Fruit fly (Drosophila melanogaster): ENCODE results near the gene obst-B.

The obst-B gene

dm6 chr2L:10032415-10032814, at the start of gene obst-B:
Gene obst-B, plus strand, starts transcription at chr2L:10032690.
- TF ChIP-seq CG12605 (GFP tag; IDR thresholded peaks at IDR 0.05), result no peak
- peak; percentile 33 for TF ChIP-seq Pif1B (GFP tag; optimal IDR thresholded peaks at IDR 0.05)

- peak; percentile 51; the same call in 1 of the 3 replicates for TF ChIP-seq fd96Ca (GFP tag; IDR thresholded peaks at IDR 0.05)
- peak; percentile 82 for TF ChIP-seq Snoo (tag; optimal IDR thresholded peaks at IDR 0.05)
- TF ChIP-seq Pif1B (GFP tag; optimal IDR thresholded peaks at IDR 0.05), result peak; percentile 90
- peak; percentile 97 for TF ChIP-seq D1 (tag; optimal IDR thresholded peaks at IDR 0.05)
- peak; percentile 84 for TF ChIP-seq CG8301 (tag; optimal IDR thresholded peaks at IDR 0.05)
- peak; percentile 62 for TF ChIP-seq CG32121 (GFP tag; IDR thresholded peaks at IDR 0.05)
- peak; percentile 68 for TF ChIP-seq gl (tag; optimal IDR thresholded peaks at IDR 0.05)
- TF ChIP-seq CG10348 (GFP tag; IDR thresholded peaks at IDR 0.05), result no peak
- TF ChIP-seq EcR (GFP tag; optimal IDR thresholded peaks at IDR 0.05), result peak; percentile 56
- TF ChIP-seq CG17806 (tag; optimal IDR thresholded peaks at IDR 0.05), result peak; percentile 90
- peak; percentile 95 for TF ChIP-seq CG8159 (tag; optimal IDR thresholded peaks at IDR 0.05)
- TF ChIP-seq CG34367 (tag; optimal IDR thresholded peaks at IDR 0.05), result peak; percentile 85
- TF ChIP-seq CG4496 (GFP tag; IDR thresholded peaks at IDR 0.05), result peak; percentile 73; the same call in 1 of the 3 replicates
- TF ChIP-seq CG14655 (GFP tag; optimal IDR thresholded peaks at IDR 0.05), result peak; percentile 92
- peak; percentile 51 for TF ChIP-seq Ets98B (GFP tag; IDR thresholded peaks at IDR 0.05)
- peak; percentile 89 for TF ChIP-seq CG15710 (tag; optimal IDR thresholded peaks at IDR 0.05)
- peak; percentile 80 for TF ChIP-seq Pif1A (GFP tag; optimal IDR thresholded peaks at IDR 0.05)
- peak; percentile 82 for TF ChIP-seq CG13204 (GFP tag; optimal IDR thresholded peaks at IDR 0.05)
- TF ChIP-seq CG9948 (tag; optimal IDR thresholded peaks at IDR 0.05), result peak; percentile 96
- TF ChIP-seq CG12605 (GFP tag; IDR thresholded peaks at IDR 0.05), result 0 out of 2 replicates have a peak, but pooled peaks have one; percentile 33
- no peak for TF ChIP-seq rn (GFP tag; IDR thresholded peaks at IDR 0.05)
Measured at dm6 chr2L:9984078-9984772, 48.3 kb upstream of the obst-B start, which contains the start of gene bib. Gene bib, plus strand, starts transcription at chr2L:9984645.

- TF ChIP-seq D1 (tag; optimal IDR thresholded peaks at IDR 0.05) (peak; percentile 45), CG9948 (tag; optimal IDR thresholded peaks at IDR 0.05) (peak; percentile 92), CG34367 (tag; optimal IDR thresholded peaks at IDR 0.05) (peak; percentile 92), rn (GFP tag; IDR thresholded peaks at IDR 0.05) (peak; percentile 90), fd96Ca (GFP tag; IDR thresholded peaks at IDR 0.05) (peak; percentile 97), CG13204 (GFP tag; optimal IDR thresholded peaks at IDR 0.05) (peak; percentile 89), gl (tag; optimal IDR thresholded peaks at IDR 0.05) (peak; percentile 92), CG8159 (tag; optimal IDR thresholded peaks at IDR 0.05) (peak; percentile 93), CG4496 (GFP tag; IDR thresholded peaks at IDR 0.05) (peak; percentile 95), Pif1B (GFP tag; optimal IDR thresholded peaks at IDR 0.05) (peak; percentile 95), CG10348 (GFP tag; IDR thresholded peaks at IDR 0.05) (0 out of 2 replicates have a peak, but pooled peaks have one; percentile 28), Pif1A (GFP tag; optimal IDR thresholded peaks at IDR 0.05) (peak; percentile 93), CG32121 (GFP tag; IDR thresholded peaks at IDR 0.05) (peak; percentile 89), CG14655 (GFP tag; optimal IDR thresholded peaks at IDR 0.05) (peak; percentile 94), CG12605 (GFP tag; IDR thresholded peaks at IDR 0.05) (peak; percentile 90), Snoo (tag; optimal IDR thresholded peaks at IDR 0.05) (peak; percentile 81), Ets98B (GFP tag; IDR thresholded peaks at IDR 0.05) (peak; percentile 95), CG17806 (tag; optimal IDR thresholded peaks at IDR 0.05) (peak; percentile 94), CG8301 (tag; optimal IDR thresholded peaks at IDR 0.05) (peak; percentile 92), CG15710 (tag; optimal IDR thresholded peaks at IDR 0.05) (peak; percentile 94), EcR (GFP tag; optimal IDR thresholded peaks at IDR 0.05) (peak; percentile 76)
Measured at dm6 chr2L:9986402-9987350, 45.8 kb upstream of the obst-B start.

dm6 chr2L:9988201-9988990, 44.1 kb upstream of the obst-B start:
- TF ChIP-seq CG4496 (GFP tag; IDR thresholded peaks at IDR 0.05), result no peak
- no peak for TF ChIP-seq CG32121 (GFP tag; IDR thresholded peaks at IDR 0.05)
- TF ChIP-seq CG13204 (GFP tag; optimal IDR thresholded peaks at IDR 0.05), result no peak
- TF ChIP-seq EcR (GFP tag; optimal IDR thresholded peaks at IDR 0.05), result peak; percentile 86
- no peak for TF ChIP-seq CG15710 (tag; optimal IDR thresholded peaks at IDR 0.05)
- no peak for TF ChIP-seq CG12605 (GFP tag; IDR thresholded peaks at IDR 0.05)

dm6 chr2L:9989275-9989674, 43.2 kb upstream of the obst-B start:
- TF ChIP-seq Snoo (tag; optimal IDR thresholded peaks at IDR 0.05) (no peak), fd96Ca (GFP tag; IDR thresholded peaks at IDR 0.05) (no peak), rn (GFP tag; IDR thresholded peaks at IDR 0.05) (no peak), CG12605 (GFP tag; IDR thresholded peaks at IDR 0.05) (no peak), CG34367 (tag; optimal IDR thresholded peaks at IDR 0.05) (no peak), EcR (GFP tag; optimal IDR thresholded peaks at IDR 0.05) (no peak), Pif1A (GFP tag; optimal IDR thresholded peaks at IDR 0.05) (no peak)
